Fruit fly (Drosophila melanogaster) whole organism, wandering third instar larva: Measurements from ENCODE around the gene CG34253.

ENCODE experiments used
- CrebA ChIP-seq: fragments of 200-800 bp; sonication (Bioruptor generic); optimal IDR thresholded peaks from 2 replicates; lab custom pipeline; 2016; ENCODE audit warnings: missing biosample characterization, mild to moderate bottlenecking, missing genetic modification characterization, borderline replicate concordance
- Dfd ChIP-seq: fragments of >200 bp; optimal IDR thresholded peaks from 2 replicates; lab custom pipeline; 2017; ENCODE audit warnings: missing biosample characterization, missing genetic modification characterization
- Hnf4 ChIP-seq: fragments of 200-800 bp; sonication (Bioruptor generic); optimal IDR thresholded peaks from 2 replicates; lab custom pipeline; 2016; ENCODE audit warnings: missing biosample characterization, mild to moderate bottlenecking, missing genetic modification characterization
- Jra ChIP-seq: sonication (Bioruptor generic); optimal IDR thresholded peaks from 2 replicates; lab custom pipeline; 2016; ENCODE audit warnings: missing biosample characterization, missing genetic modification characterization
- Myc ChIP-seq: fragments of >200 bp; optimal IDR thresholded peaks from 2 replicates; lab custom pipeline; 2017
- br ChIP-seq: fragments of 200-800 bp; sonication (Bioruptor generic); optimal IDR thresholded peaks from 2 replicates; lab custom pipeline; 2016; ENCODE audit warnings: missing biosample characterization, missing genetic modification characterization
- dmrt93B ChIP-seq: fragments of 200-800 bp; sonication (Bioruptor generic); optimal IDR thresholded peaks from 2 replicates; lab custom pipeline; 2018; ENCODE audit warnings: missing biosample characterization, mild to moderate bottlenecking, missing genetic modification characterization
- pan ChIP-seq: fragments of >200 bp; optimal IDR thresholded peaks from 2 replicates; lab custom pipeline; 2017
- psq ChIP-seq: fragments of 200-800 bp; sonication (Bioruptor generic); optimal IDR thresholded peaks from 3 replicates; lab custom pipeline; 2017; ENCODE audit warnings: missing biosample characterization, mild to moderate bottlenecking, missing genetic modification characterization, moderate library complexity

DNA sequence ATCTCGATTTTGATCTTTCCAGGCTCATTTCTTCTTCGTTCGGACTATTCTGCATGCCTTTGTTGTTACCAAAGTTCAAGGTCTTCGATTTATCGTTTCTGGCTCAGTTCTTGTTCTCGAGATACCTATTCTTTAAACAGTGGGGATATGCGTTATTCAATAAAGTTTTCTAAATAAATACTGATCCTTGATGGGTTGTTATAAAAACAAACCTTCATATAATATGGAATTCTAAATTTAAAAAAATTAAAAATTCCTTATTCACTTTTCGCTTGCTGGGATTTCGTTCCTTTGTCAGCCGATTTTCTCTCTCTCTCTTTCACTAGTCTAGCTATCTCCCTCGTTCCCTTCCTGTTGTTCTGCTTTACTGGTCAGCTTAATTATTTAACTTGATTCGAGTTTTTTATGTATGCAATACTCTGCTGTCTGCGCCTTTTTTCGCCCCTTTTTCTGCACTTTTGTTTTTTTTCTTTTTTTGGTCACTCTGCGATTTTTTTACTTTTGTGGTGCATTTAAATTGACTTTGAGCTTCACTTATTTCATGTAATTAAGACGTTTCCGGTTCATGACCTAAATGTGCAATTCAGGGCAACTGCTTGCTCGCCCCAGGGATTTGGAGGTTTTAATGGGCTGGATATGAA, 48.9 kb downstream of the CG34253 start:
- TF ChIP-seq Jra (GFP tag; lab: Kevin White, UChicago) (no peak), Dfd (GFP tag; lab: Kevin White, UChicago) (no peak), psq (peak; percentile 82), dmrt93B (GFP tag; lab: Kevin White, UChicago) (peak; percentile 8), Hnf4 (GFP tag; lab: Kevin White, UChicago) (peak; percentile 45), br (GFP tag; lab: Kevin White, UChicago) (peak; percentile 66), pan (lab: Kevin White, UChicago) (no peak), Myc (lab: Kevin White, UChicago) (no peak), CrebA (GFP tag; lab: Kevin White, UChicago) (no peak)
